Worm (Caenorhabditis elegans): ENCODE data around the gene ldb-1.

Gene ldb-1

DNA sequence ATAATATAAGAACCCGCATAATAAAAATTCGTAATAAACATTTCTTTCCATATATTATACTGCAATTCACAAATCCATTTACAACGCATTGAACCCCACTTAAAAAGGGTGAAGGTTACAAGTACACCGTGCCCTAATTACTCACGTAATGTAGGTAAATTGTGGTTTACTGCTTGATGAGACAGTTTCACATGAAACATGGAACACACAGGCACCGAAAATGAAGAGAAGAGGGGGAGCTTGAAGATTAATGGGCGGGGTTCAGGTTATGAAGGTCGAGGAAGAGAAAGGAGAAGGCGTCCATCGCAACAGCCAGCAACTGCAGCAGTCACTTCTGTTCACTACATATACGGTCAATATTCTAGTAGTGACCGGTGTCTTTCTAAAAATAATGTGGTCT is 31.0 kb downstream of the ldb-1 start, which contains the start of gene lpr-6:
TSS of gene lpr-6 (plus strand) at position 251 of the 400 bp plus-strand sequence.
- TF ChIP-seq blmp-1 (tag; optimal IDR thresholded peaks at IDR 0.05) (peak; percentile 57), ceh-90 (tag; optimal IDR thresholded peaks at IDR 0.05) (no peak)

DNA sequence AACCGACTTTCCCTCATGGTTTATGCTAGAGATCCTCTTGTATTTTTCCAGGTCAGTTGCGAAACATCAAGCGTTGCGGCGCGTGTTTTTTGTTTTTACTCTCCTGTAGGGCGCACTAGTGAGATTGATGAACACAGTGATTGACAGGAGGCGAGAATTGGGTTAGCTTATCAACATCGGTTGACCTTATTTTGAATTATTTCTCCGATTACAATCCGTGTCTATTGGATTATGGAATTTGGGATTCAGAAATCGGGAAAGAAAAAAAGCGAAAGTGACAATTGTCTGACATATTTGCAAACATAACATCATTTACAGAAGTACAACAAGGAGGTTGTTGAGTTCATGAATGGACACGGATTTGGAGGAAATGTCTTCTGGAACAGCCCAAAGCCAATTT is 32.2 kb downstream of the ldb-1 start:
- TF ChIP-seq irx-1 (tag; optimal IDR thresholded peaks at IDR 0.05) (no peak), blmp-1 (tag; optimal IDR thresholded peaks at IDR 0.05) (peak; percentile 93), dsc-1 (tag; optimal IDR thresholded peaks at IDR 0.05) (no peak), jun-1 (tag; optimal IDR thresholded peaks at IDR 0.05) (no peak), elt-3 (tag; optimal IDR thresholded peaks at IDR 0.05) (peak in 1 of 6 experiments; percentile 21)

ce11 chrX:11061904-11062303 is 33.2 kb downstream of the ldb-1 start, which contains the start of gene lpr-5:
lpr-5 (plus strand) TSS chrX:11062123.
- TF ChIP-seq grh-1 (GFP tag; IDR thresholded peaks at IDR 0.05): no peak
- TF ChIP-seq blmp-1 (tag; optimal IDR thresholded peaks at IDR 0.05): peak; percentile 96

DNA sequence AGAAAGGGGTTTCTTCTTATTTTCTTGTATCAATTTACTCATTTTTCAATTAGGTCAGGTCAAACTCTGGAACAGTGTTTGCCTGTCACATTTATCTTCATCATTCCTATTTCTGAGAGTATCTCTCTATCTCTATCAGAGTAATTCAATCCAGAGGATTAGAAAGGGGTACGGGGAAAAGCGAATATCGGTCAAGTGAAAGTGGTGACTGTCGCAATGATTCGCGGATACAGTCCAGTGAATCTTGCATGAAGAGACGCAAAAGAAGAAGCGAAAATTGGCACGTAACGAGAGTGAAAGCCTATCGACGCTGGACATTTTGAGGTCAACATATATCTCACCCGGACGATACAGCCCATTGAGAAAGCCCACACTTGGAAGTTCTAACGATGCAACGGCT is 36.1 kb downstream of the ldb-1 start, which contains the start of gene lpr-4:
TSS of gene lpr-4 (plus strand) at position 328 of the 400 bp plus-strand sequence.
- peak; percentile 100 for TF ChIP-seq blmp-1 (tag; optimal IDR thresholded peaks at IDR 0.05)
- TF ChIP-seq aly-2 (tag; optimal IDR thresholded peaks at IDR 0.05): no peak
- TF ChIP-seq nhr-71 (tag; optimal IDR thresholded peaks at IDR 0.05): no peak
- peak in 2 of 6 experiments; percentile 3 to 33 for TF ChIP-seq elt-3 (tag; optimal IDR thresholded peaks at IDR 0.05)
- no peak for TF ChIP-seq mef-2 (tag; optimal IDR thresholded peaks at IDR 0.05)

DNA sequence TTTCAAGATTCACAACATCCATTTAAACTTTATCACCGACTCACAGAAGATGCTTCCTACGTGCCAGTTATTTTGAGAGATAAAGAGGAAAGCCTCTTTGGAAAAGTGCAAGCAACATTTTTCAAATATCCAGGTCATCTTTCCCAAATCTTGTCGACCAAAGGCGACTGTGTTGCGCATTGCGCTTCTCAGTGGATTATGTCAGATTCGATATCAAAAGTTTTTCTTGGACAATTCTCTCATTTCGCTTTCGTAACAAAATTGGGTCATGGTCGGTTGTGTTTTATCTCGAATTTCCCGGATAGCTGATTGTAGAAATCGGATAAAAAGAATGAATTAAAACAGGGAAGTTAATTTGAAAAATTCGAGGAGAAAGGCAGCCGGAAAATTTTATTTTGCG is 38.5 kb downstream of the ldb-1 start:
- no peak for TF ChIP-seq aha-1 (tag; optimal IDR thresholded peaks at IDR 0.05)
- TF ChIP-seq blmp-1 (tag; optimal IDR thresholded peaks at IDR 0.05): peak; percentile 98

DNA sequence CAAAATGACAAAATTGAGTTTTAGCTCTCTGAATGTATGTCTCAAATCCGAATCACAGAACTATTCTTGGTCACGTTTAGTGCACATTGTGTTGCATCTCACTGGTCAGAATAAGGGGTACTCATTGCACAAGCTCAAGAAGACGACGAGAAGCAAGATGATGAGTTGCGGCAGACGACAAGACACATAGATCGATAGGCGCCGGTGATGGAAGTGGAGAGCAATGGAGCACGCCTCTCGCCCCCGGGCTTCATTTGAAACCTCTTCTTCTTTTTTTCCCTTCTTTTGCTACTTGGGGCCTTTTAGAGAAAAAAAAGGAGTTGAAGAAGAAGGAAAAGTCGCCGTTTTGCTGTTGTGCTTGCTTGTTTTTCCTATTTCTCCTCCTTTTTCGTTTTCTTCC is 39.6 kb downstream of the ldb-1 start, which contains the start of gene apt-9:
TSS of gene apt-9 (plus strand) at position 194 of the 400 bp plus-strand sequence.
- peak; percentile 1 for TF ChIP-seq swsn-7 (tag; optimal IDR thresholded peaks at IDR 0.05)
- TF ChIP-seq fkh-8 (tag; optimal IDR thresholded peaks at IDR 0.05): peak; percentile 55
- peak; percentile 82 for TF ChIP-seq lin-14 (GFP tag; optimal IDR thresholded peaks at IDR 0.05)
- no peak for TF ChIP-seq elt-3 (tag; optimal IDR thresholded peaks at IDR 0.05)
- TF ChIP-seq pqm-1 (tag; optimal IDR thresholded peaks at IDR 0.05): no peak
- peak in 1 of 3 experiments; percentile 51 for TF ChIP-seq ceh-82 (tag; optimal IDR thresholded peaks at IDR 0.05)
- peak; percentile 56 for TF ChIP-seq fkh-10 (GFP tag; optimal IDR thresholded peaks at IDR 0.05)
- TF ChIP-seq xbp-1 (tag; optimal IDR thresholded peaks at IDR 0.05): no peak

DNA sequence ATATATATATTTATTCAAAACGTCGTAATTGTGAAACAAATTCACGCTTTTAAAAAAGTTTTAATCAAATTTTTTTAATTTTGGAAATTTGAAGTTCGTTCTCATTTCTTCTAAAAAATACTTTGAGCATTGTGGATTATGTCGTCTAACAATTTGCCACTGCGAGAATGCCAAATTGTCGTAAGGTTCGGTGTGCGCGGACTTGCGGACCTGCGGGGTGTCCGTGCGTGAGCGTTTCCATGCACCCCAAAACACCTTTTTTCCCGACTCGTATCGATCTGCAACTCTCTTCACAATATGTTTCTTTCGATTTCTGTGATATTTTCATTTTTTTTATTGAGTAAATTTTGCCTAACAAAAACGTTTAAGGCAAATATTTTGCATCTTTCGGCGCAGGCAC is 44.0 kb downstream of the ldb-1 start:
- TF ChIP-seq unc-30 (tag; optimal IDR thresholded peaks at IDR 0.05) (no peak), F16B12.6 (tag; optimal IDR thresholded peaks at IDR 0.05) (peak; percentile 77), ceh-82 (tag; optimal IDR thresholded peaks at IDR 0.05) (no peak), lsy-2 (tag; optimal IDR thresholded peaks at IDR 0.05) (peak in 1 of 2 experiments; percentile 2), efl-1 (optimal IDR thresholded peaks at IDR 0.05) (no peak), efl-1 (GFP tag; optimal IDR thresholded peaks at IDR 0.05 in 1 of 2) (peak in 1 of 2 experiments; percentile 59), unc-130 (tag; optimal IDR thresholded peaks at IDR 0.05) (no peak), ceh-8 (GFP tag; optimal IDR thresholded peaks at IDR 0.05) (no peak)

DNA sequence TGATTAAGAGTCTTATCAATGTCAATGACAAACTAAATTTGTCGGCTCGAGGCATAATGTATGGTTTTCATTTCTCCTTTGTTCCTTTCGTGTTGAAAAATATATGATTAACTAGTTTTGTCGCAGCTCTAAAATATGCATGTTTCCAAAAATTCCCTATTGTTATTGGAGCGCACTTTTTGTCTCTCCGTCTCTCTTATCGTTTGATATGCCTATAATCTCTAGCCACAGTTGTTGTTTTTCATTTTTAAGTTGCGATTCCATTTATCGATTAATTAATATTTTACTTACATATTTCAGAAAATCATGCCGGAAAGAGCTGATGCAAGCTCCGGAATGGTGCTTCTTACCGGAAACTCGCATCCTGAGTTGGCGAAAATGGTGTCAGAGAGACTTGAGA is 44.6 kb downstream of the ldb-1 start, which contains the start of gene W04G3.5:
TSS of gene W04G3.5 (plus strand) at position 301 of the 400 bp plus-strand sequence.
- TF ChIP-seq C04F5.9 (tag; optimal IDR thresholded peaks at IDR 0.05) (no peak), pax-3 (tag; optimal IDR thresholded peaks at IDR 0.05) (no peak), ceh-8 (GFP tag; optimal IDR thresholded peaks at IDR 0.05) (no peak), isw-1 (GFP tag; IDR thresholded peaks at IDR 0.05) (no peak), C16A3.4 (tag; optimal IDR thresholded peaks at IDR 0.05) (no peak), F16B12.6 (tag; optimal IDR thresholded peaks at IDR 0.05) (no peak), ama-1 (optimal IDR thresholded peaks at IDR 0.05) (no peak), efl-3 (GFP tag; optimal IDR thresholded peaks at IDR 0.05) (no peak), unc-130 (tag; optimal IDR thresholded peaks at IDR 0.05) (no peak), vab-15 (tag; optimal IDR thresholded peaks at IDR 0.05) (no peak), irx-1 (tag; optimal IDR thresholded peaks at IDR 0.05) (no peak), nhr-85 (tag) (no peak), nhr-71 (tag; optimal IDR thresholded peaks at IDR 0.05) (no peak), lin-15B (tag; optimal IDR thresholded peaks at IDR 0.05) (no peak), sox-4 (tag; optimal IDR thresholded peaks at IDR 0.05) (no peak)
